Worm (Caenorhabditis elegans): Measurements from ENCODE around the gene Y10G11A.1.

DNA sequence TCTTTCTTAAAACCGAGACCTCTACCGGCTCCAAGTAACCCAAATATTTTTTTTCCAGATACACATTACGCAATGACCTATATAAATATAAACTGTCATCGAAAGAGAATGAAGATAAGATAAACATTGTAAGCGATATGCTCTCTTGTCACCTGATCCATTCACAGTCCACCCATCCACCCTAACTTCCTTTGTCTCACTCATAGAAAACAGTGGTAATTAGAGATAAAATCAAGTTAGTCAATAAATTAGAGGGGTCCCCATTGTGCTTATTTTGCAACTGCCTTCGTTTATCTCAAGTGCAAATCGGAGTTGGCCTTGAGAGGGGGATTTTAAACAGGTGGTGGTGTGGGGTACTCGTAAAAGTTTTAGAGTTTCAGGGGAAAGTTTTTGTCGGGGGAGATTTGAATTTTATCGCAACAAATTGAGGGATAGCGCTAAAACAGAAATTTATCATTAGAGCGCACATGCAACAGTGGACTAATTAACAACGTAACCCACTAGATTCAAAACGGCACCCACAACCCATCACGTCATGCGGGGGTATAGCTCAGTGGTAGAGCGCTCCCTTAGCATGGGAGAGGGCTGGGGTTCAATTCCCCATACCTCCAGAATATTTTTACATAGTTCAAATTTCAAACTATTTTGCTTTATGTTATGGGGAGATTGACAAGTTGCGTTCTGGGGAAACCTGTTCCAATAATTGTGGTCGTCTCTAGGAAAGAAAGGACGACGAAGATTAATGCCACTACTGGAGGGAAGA is 26.4 kb upstream of the Y10G11A.1 start:
- TF ChIP-seq unc-62 (GFP tag; optimal IDR thresholded peaks at IDR 0.05): peak; percentile 8
- TF ChIP-seq sptf-1 (tag; optimal IDR thresholded peaks at IDR 0.05): peak; percentile 80
- peak; percentile 69 for TF ChIP-seq elt-1 (tag; optimal IDR thresholded peaks at IDR 0.05; ENCODE audit: borderline replicate concordance, insufficient read depth)
- no peak for TF ChIP-seq mep-1 (tag; optimal IDR thresholded peaks at IDR 0.05)
- TF ChIP-seq nhr-28 (tag; optimal IDR thresholded peaks at IDR 0.05): no peak
- TF ChIP-seq mab-5 (tag; optimal IDR thresholded peaks at IDR 0.05): no peak
- TF ChIP-seq ztf-11 (tag; optimal IDR thresholded peaks at IDR 0.05): no peak
- no peak for TF ChIP-seq nhr-76 (tag; optimal IDR thresholded peaks at IDR 0.05)
